Worm (Caenorhabditis elegans) whole organism, L2 larva: Measurements from ENCODE around the gene dolk-1.

Source experiments
- lin-11 ChIP-seq: fragments of 150-350 bp; sonication (generic microtip); optimal IDR thresholded peaks from 2 replicates; lab custom pipeline; 2014; ENCODE audit warnings: missing biosample characterization, missing genetic modification characterization, inconsistent platforms, mixed read lengths
- lin-13 ChIP-seq: fragments of 150-350 bp; optimal IDR thresholded peaks from 2 replicates; lab custom pipeline; 2014; ENCODE audit warnings: missing biosample characterization, missing genetic modification reagents, missing genetic modification characterization
- lsy-2 ChIP-seq, 2 experiments: fragments of 150-350 bp in 1 of 2; sonication (generic microtip) in 1 of 2; optimal IDR thresholded peaks; 2 replicates each; lab custom pipeline; 2014 to 2017; ENCODE audit warnings: missing biosample characterization in 2 of 2, missing genetic modification characterization in 2 of 2
- unc-39 ChIP-seq: fragments of 150-350 bp; optimal IDR thresholded peaks from 2 replicates; lab custom pipeline; 2014; ENCODE audit warnings: missing biosample characterization, missing genetic modification characterization

DNA sequence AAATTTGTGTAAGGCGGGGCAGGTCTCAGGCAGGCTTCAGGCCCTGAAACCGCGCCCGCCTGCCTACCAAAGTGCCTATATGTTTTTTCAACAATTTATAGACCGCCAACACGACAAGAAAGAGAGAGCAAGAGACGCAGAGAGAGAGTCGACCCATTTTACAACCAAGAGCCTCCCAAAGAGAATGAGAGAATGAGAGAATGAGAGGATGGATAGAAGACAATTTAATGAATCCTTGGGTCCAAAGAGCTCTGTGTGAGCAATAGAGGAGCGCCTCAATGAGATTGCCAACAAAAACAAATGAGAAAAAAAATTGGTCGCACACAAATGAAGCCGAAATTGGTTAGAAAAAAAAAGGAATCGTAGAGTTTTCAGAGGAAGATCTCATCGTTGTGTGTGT, 4.5 kb upstream of the dolk-1 start:
- TF ChIP-seq unc-39 (tag; lab: Kevin White, UChicago) (no peak), lin-13 (GFP tag; lab: Kevin White, UChicago) (no peak), lin-11 (no peak), lsy-2 (tag; optimal IDR thresholded peaks at IDR 0.05; lab: Kevin White, UChicago) (peak in 1 of 2 experiments; percentile 38)
